Fruit fly (Drosophila melanogaster) whole organism, pupa: ENCODE results near the gene tyf.

Experiments
- CG10348 ChIP-seq: fragments of 200-800 bp; sonication (Bioruptor generic); IDR thresholded peaks from 2 replicates; pipeline ENCODE4 v1.3.6; 2022; ENCODE audit warnings: missing biosample characterization, missing genetic modification characterization
- CG17806 ChIP-seq: fragments of 200-800 bp; sonication (Bioruptor generic); optimal IDR thresholded peaks from 2 replicates; lab custom pipeline; 2018; ENCODE audit warnings: missing biosample characterization, mild to moderate bottlenecking, missing genetic modification characterization, moderate library complexity
- CG34367 ChIP-seq: fragments of 200-800 bp; sonication (Bioruptor generic); optimal IDR thresholded peaks from 2 replicates; lab custom pipeline; 2018; ENCODE audit warnings: missing biosample characterization, mild to moderate bottlenecking, missing genetic modification characterization
- D1 ChIP-seq: fragments of 200-800 bp; sonication (Bioruptor generic); optimal IDR thresholded peaks from 2 replicates; lab custom pipeline; 2018; ENCODE audit warnings: missing biosample characterization, mild to moderate bottlenecking, missing genetic modification characterization, moderate library complexity
- Ets98B ChIP-seq: fragments of 200-800 bp; sonication (Bioruptor generic); IDR thresholded peaks from 2 replicates; pipeline ENCODE4 v1.3.6; 2022; ENCODE audit warnings: missing biosample characterization, missing genetic modification characterization
- Pif1B ChIP-seq: fragments of 200-800 bp; sonication (Bioruptor generic); optimal IDR thresholded peaks from 3 replicates; lab custom pipeline; 2016; ENCODE audit warnings: missing biosample characterization, missing genetic modification characterization
- Snoo ChIP-seq: fragments of 200-800 bp; sonication (Bioruptor generic); optimal IDR thresholded peaks from 3 replicates; lab custom pipeline; 2017; ENCODE audit warnings: missing biosample characterization, mild to moderate bottlenecking, missing genetic modification characterization, inconsistent platforms

DNA sequence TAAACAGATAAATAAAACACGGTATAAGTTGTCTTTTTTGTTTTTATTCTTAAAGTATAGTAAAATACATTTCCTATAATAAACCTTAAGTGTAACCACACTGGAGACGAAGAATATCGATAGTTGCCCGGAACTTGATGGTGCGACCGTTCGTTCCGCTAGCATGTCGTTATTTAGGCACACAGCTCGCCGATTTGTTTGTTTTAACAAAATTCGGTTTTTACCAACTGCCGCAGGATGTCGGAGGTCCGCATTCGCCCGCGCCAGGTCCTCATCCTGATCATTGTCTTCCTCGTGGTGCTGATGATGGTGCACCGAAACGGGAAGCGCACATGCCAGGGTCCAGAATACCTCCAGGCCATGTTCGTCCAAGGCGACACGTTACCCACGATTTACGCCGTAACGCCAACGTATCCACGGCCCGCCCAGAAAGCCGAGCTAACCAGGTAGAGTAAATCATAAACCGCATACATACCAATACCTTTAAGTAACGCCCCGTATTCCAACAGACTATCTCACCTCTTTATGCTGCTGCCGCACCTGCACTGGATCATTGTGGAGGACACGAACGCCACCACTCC is 14.3 kb downstream of the tyf start, which contains the start of gene GlcAT-I:
- TF ChIP-seq D1 (tag; lab: Kevin White, UChicago) (no peak), CG17806 (tag; lab: Kevin White, UChicago) (no peak), Snoo (tag; lab: Kevin White, UChicago) (no peak), CG34367 (tag; lab: Kevin White, UChicago) (no peak), CG10348 (GFP tag; lab: Robert Waterston, UW) (no peak), Ets98B (GFP tag; lab: Robert Waterston, UW) (no peak), Pif1B (GFP tag; lab: Kevin White, UChicago) (no peak)
